Worm (Caenorhabditis elegans) whole organism, L1 larva: Measurements from ENCODE around the gene B0416.4.
A peak's percentile ranks its signal among the peaks of the same experiment; 100 is the strongest.

Experiments used
- mep-1 ChIP-seq: fragments of 150-350 bp; optimal IDR thresholded peaks from 2 replicates; lab custom pipeline; 2014; ENCODE audit warnings: missing biosample characterization, missing genetic modification characterization
- snpc-4 ChIP-seq: fragments of 150-350 bp; optimal IDR thresholded peaks from 2 replicates; lab custom pipeline; 2014; ENCODE audit warnings: missing biosample characterization, missing genetic modification characterization
- tbx-2 ChIP-seq: sonication (generic microtip); optimal IDR thresholded peaks from 2 replicates; lab custom pipeline; 2016; ENCODE audit warnings: missing genetic modification characterization, missing compliant biosample characterization
- zag-1 ChIP-seq: fragments of 150-350 bp; optimal IDR thresholded peaks from 2 replicates; lab custom pipeline; 2014; ENCODE audit warnings: missing biosample characterization, missing genetic modification characterization

DNA sequence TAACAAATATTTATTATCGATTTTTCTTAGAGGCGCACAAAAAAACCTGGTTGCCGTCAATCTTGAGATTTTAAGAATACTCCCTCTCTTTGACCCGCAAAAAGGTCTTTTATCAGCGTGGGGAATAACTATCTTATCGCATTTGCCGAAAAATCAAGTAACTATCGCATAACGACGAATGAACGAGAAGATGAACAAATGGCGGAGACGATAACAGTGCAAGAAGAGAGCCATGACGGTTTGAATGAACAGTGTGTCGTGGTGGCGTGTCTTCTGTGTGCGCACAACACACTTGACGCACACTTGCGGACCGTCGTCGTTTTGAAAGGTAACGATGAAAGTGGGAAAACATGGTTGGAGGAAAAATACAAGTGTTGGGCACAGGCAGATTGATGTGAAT, 6.9 kb upstream of the B0416.4 start:
- TF ChIP-seq mep-1 (tag; lab: Kevin White, UChicago) (peak; percentile 29), zag-1 (tag; lab: Kevin White, UChicago) (no peak), tbx-2 (no peak), snpc-4 (tag; lab: Kevin White, UChicago) (no peak)
